Fruit fly (Drosophila melanogaster): ENCODE data around the gene CG17712.

The CG17712 gene

dm6 chr2L:1723135-1723936, 28.6 kb downstream of the CG17712 start (continued):
- TF ChIP-seq Hr51 (GFP tag; optimal IDR thresholded peaks at IDR 0.05), result peak in 1 of 2 experiments; percentile 33
- TF ChIP-seq Lim3 (GFP tag; IDR thresholded peaks at IDR 0.05), result no peak
- TF ChIP-seq Ptx1 (GFP tag; IDR thresholded peaks at IDR 0.05), result 0 out of 2 replicates have a peak, but pooled peaks have one; percentile 13
- no peak for TF ChIP-seq Six4 (GFP tag; optimal IDR thresholded peaks at IDR 0.05)
- peak; percentile 50 for TF ChIP-seq sd (tag; optimal IDR thresholded peaks at IDR 0.05)
- no peak for TF ChIP-seq CG18764 (GFP tag; optimal IDR thresholded peaks at IDR 0.05)
- peak; percentile 14 for TF ChIP-seq CG13424 (tag; optimal IDR thresholded peaks at IDR 0.05)
- TF ChIP-seq zf30C (GFP tag; optimal IDR thresholded peaks at IDR 0.05), result no peak
- TF ChIP-seq Doc2 (GFP tag; IDR thresholded peaks at IDR 0.05), result no peak
- TF ChIP-seq CG6272 (GFP tag; IDR thresholded peaks at IDR 0.05), result no peak
- TF ChIP-seq Hr78 (GFP tag; optimal IDR thresholded peaks at IDR 0.05), result no peak
- TF ChIP-seq CG9727 (GFP tag; optimal IDR thresholded peaks at IDR 0.05), result no peak
- TF ChIP-seq pan (optimal IDR thresholded peaks at IDR 0.05), result no peak
- peak in 1 of 2 experiments; percentile 13 for TF ChIP-seq pan (GFP tag; optimal IDR thresholded peaks at IDR 0.05 in 1 of 2, IDR thresholded peaks at IDR 0.05 in 1 of 2)
- TF ChIP-seq fd102C (GFP tag; optimal IDR thresholded peaks at IDR 0.05), result no peak
- peak; percentile 7 for TF ChIP-seq Nf-YC (tag; optimal IDR thresholded peaks at IDR 0.05)
- TF ChIP-seq Med (GFP tag), result peak; percentile 74
- TF ChIP-seq CG16779 (GFP tag; IDR thresholded peaks at IDR 0.05), result no peak
- TF ChIP-seq z (GFP tag; IDR thresholded peaks at IDR 0.05), result 0 out of 3 replicates have a peak, but pooled peaks have one; percentile 4
- peak; percentile 55 for TF ChIP-seq CG13624 (GFP tag; optimal IDR thresholded peaks at IDR 0.05)
- no peak for TF ChIP-seq CG15073 (GFP tag; optimal IDR thresholded peaks at IDR 0.05)
- TF ChIP-seq Oaz (GFP tag; IDR thresholded peaks at IDR 0.05), result no peak
- peak; percentile 23 for TF ChIP-seq kah (GFP tag; optimal IDR thresholded peaks at IDR 0.05)
- TF ChIP-seq CG2875 (GFP tag; optimal IDR thresholded peaks at IDR 0.05), result peak; percentile 10
- no peak for TF ChIP-seq CG6175 (GFP tag; IDR thresholded peaks at IDR 0.05)
- peak; percentile 2 for TF ChIP-seq CG12659 (GFP tag; optimal IDR thresholded peaks at IDR 0.05)
- peak; percentile 20 for TF ChIP-seq slp2 (GFP tag; optimal IDR thresholded peaks at IDR 0.05)
- TF ChIP-seq CG2678 (tag; optimal IDR thresholded peaks at IDR 0.05), result peak; percentile 49
- TF ChIP-seq CG11093 (GFP tag; IDR thresholded peaks at IDR 0.05), result no peak
- TF ChIP-seq dati (GFP tag; IDR thresholded peaks at IDR 0.05), result no peak
- TF ChIP-seq Deaf1 (tag; optimal IDR thresholded peaks at IDR 0.05), result peak; percentile 37
- TF ChIP-seq NfI (GFP tag; optimal IDR thresholded peaks at IDR 0.05), result peak; percentile 39
- TF ChIP-seq sug (tag; optimal IDR thresholded peaks at IDR 0.05), result peak; percentile 78
- TF ChIP-seq kni (GFP tag; optimal IDR thresholded peaks at IDR 0.05), result peak; percentile 16
- TF ChIP-seq zen (tag; optimal IDR thresholded peaks at IDR 0.05), result peak; percentile 21
- peak; percentile 22 for TF ChIP-seq CG10979 (tag; optimal IDR thresholded peaks at IDR 0.05)
- TF ChIP-seq row (GFP tag; IDR thresholded peaks at IDR 0.05), result peak; percentile 43; the same call in 1 of the 3 replicates
- peak in 1 of 3 experiments; percentile 22 for TF ChIP-seq lola (GFP tag; optimal IDR thresholded peaks at IDR 0.05)
- peak; percentile 5 to 17 for TF ChIP-seq dpn (GFP tag; optimal IDR thresholded peaks at IDR 0.05)
- TF ChIP-seq gem (tag; optimal IDR thresholded peaks at IDR 0.05), result peak; percentile 49
- peak; percentile 29 for TF ChIP-seq CG14710 (tag; optimal IDR thresholded peaks at IDR 0.05)
- no peak for TF ChIP-seq amos (GFP tag; IDR thresholded peaks at IDR 0.05; ENCODE audit: partially characterized antibody)
- peak; percentile 18 for TF ChIP-seq CG12391 (tag; optimal IDR thresholded peaks at IDR 0.05)
- TF ChIP-seq bsh (GFP tag; optimal IDR thresholded peaks at IDR 0.05), result peak in 1 of 2 experiments; percentile 52
- TF ChIP-seq CG1603 (tag; optimal IDR thresholded peaks at IDR 0.05), result peak; percentile 36
- no peak for TF ChIP-seq CG14050 (GFP tag; IDR thresholded peaks at IDR 0.05)
- no peak for TF ChIP-seq CG15011 (GFP tag; optimal IDR thresholded peaks at IDR 0.05)
